Fruit fly (Drosophila melanogaster) whole organism, prepupa: ENCODE measurements around the gene Kmn1.

Source experiments
- Blimp-1 ChIP-seq: fragments of 200-800 bp; sonication (Bioruptor generic); optimal IDR thresholded peaks from 3 replicates; lab custom pipeline; 2017; ENCODE audit warnings: missing biosample characterization, missing genetic modification characterization, mild to moderate bottlenecking, moderate library complexity, missing genetic modification reagents
- CG10631 ChIP-seq: fragments of 200-800 bp; sonication (Bioruptor generic); optimal IDR thresholded peaks from 2 replicates; lab custom pipeline; 2016; ENCODE audit warnings: missing biosample characterization, missing genetic modification characterization
- CG10669 ChIP-seq: fragments of 200-800 bp; sonication (Bioruptor generic); optimal IDR thresholded peaks from 3 replicates; lab custom pipeline; 2018; ENCODE audit warnings: missing biosample characterization, mild to moderate bottlenecking, missing genetic modification characterization, moderate library complexity
- CG15336 ChIP-seq: fragments of 200-800 bp; sonication (Bioruptor generic); IDR thresholded peaks from 2 replicates; pipeline ENCODE4 v1.3.6; 2022; ENCODE audit warnings: missing biosample characterization, missing genetic modification characterization
- CG1621 ChIP-seq: fragments of 200-800 bp; sonication (Bioruptor generic); optimal IDR thresholded peaks from 3 replicates; lab custom pipeline; 2018; ENCODE audit warnings: missing biosample characterization, mild to moderate bottlenecking, missing genetic modification characterization
- CG3032 ChIP-seq: fragments of 200-800 bp; optimal IDR thresholded peaks from 2 replicates; lab custom pipeline; 2019; ENCODE audit warnings: missing biosample characterization, mild to moderate bottlenecking, missing genetic modification characterization, moderate library complexity
- CG32006 ChIP-seq: fragments of 200-800 bp; sonication (Bioruptor generic); optimal IDR thresholded peaks from 3 replicates; lab custom pipeline; 2017; ENCODE audit warnings: missing biosample characterization, mild to moderate bottlenecking, missing genetic modification characterization
- CG3919 ChIP-seq: fragments of 200-800 bp; sonication (Bioruptor generic); optimal IDR thresholded peaks from 3 replicates; lab custom pipeline; 2016; ENCODE audit warnings: missing biosample characterization, missing genetic modification characterization
- CG4318 ChIP-seq: fragments of 200-800 bp; sonication (Bioruptor generic); optimal IDR thresholded peaks from 3 replicates; lab custom pipeline; 2017; ENCODE audit warnings: missing biosample characterization, mild to moderate bottlenecking, missing genetic modification characterization
- CG6163 ChIP-seq: fragments of 200-800 bp; sonication (Bioruptor generic); IDR thresholded peaks from 3 replicates; pipeline ENCODE4 v1.3.6; 2022; ENCODE audit warnings: missing biosample characterization, missing genetic modification characterization
- CG6276 ChIP-seq: fragments of 200-800 bp; sonication (Bioruptor generic); optimal IDR thresholded peaks from 2 replicates; lab custom pipeline; 2017; ENCODE audit warnings: missing biosample characterization, mild to moderate bottlenecking, missing genetic modification characterization
- CG6792 ChIP-seq: fragments of 200-800 bp; sonication (Bioruptor generic); optimal IDR thresholded peaks from 3 replicates; lab custom pipeline; 2016; ENCODE audit warnings: missing biosample characterization, missing genetic modification characterization
- CG6808 ChIP-seq: fragments of 200-800 bp; sonication (Bioruptor generic); optimal IDR thresholded peaks from 3 replicates; lab custom pipeline; 2017; ENCODE audit warnings: missing biosample characterization, missing genetic modification characterization, mild to moderate bottlenecking, moderate library complexity, missing genetic modification reagents
- CG6854 ChIP-seq: fragments of 200-800 bp; sonication (Bioruptor generic); optimal IDR thresholded peaks from 2 replicates; lab custom pipeline; 2017; ENCODE audit warnings: missing biosample characterization, mild to moderate bottlenecking, missing genetic modification characterization
- CG8119 ChIP-seq: fragments of 200-800 bp; sonication (Bioruptor generic); IDR thresholded peaks from 3 replicates; pipeline ENCODE4 v1.3.6; 2022; ENCODE audit warnings: missing biosample characterization, missing genetic modification characterization
- CG8319 ChIP-seq: fragments of 200-800 bp; sonication (Bioruptor generic); optimal IDR thresholded peaks from 3 replicates; lab custom pipeline; 2016; ENCODE audit warnings: missing biosample characterization, missing genetic modification characterization
- CG8632 ChIP-seq: fragments of 200-800 bp; sonication (Bioruptor generic); optimal IDR thresholded peaks from 3 replicates; lab custom pipeline; 2016; ENCODE audit warnings: missing biosample characterization, missing genetic modification characterization
- Eip75B ChIP-seq: fragments of 200-800 bp; sonication (Bioruptor generic); optimal IDR thresholded peaks from 3 replicates; lab custom pipeline; 2016; ENCODE audit warnings: missing biosample characterization, missing genetic modification characterization
- Eip78C ChIP-seq: fragments of 200-800 bp; sonication (Bioruptor generic); peaks from one replicate; lab custom pipeline; 2016; ENCODE audit warnings: missing biosample characterization, missing genetic modification characterization
- Ets21C ChIP-seq: fragments of 200-800 bp; sonication (Bioruptor generic); optimal IDR thresholded peaks from 3 replicates; lab custom pipeline; 2016; ENCODE audit warnings: missing biosample characterization, missing genetic modification characterization
- Ets96B ChIP-seq: fragments of 200-800 bp; optimal IDR thresholded peaks from 2 replicates; lab custom pipeline; 2019; ENCODE audit warnings: missing biosample characterization, mild to moderate bottlenecking, missing genetic modification characterization, moderate library complexity
- Gug ChIP-seq: fragments of 200-800 bp; sonication (Bioruptor generic); IDR thresholded peaks from 2 replicates; pipeline ENCODE4 v1.3.6; 2022; ENCODE audit warnings: missing biosample characterization, missing genetic modification characterization
- Hr38 ChIP-seq: sonication (Bioruptor generic); optimal IDR thresholded peaks from 2 replicates; lab custom pipeline; 2016; ENCODE audit warnings: missing biosample characterization, missing genetic modification characterization
- Hr39 ChIP-seq: fragments of 200-800 bp; sonication (Bioruptor generic); optimal IDR thresholded peaks from 2 replicates; lab custom pipeline; 2016; ENCODE audit warnings: missing biosample characterization, missing genetic modification characterization
- Lpt ChIP-seq: fragments of 200-800 bp; sonication (Bioruptor generic); optimal IDR thresholded peaks from 3 replicates; lab custom pipeline; 2016; ENCODE audit warnings: missing biosample characterization, missing genetic modification characterization
- Met ChIP-seq: fragments of 200-800 bp; sonication (Bioruptor generic); optimal IDR thresholded peaks from 3 replicates; lab custom pipeline; 2016; ENCODE audit warnings: missing biosample characterization, missing genetic modification characterization
- OdsH ChIP-seq: fragments of 200-800 bp; sonication (Bioruptor generic); optimal IDR thresholded peaks from 3 replicates; lab custom pipeline; 2016; ENCODE audit warnings: missing biosample characterization, missing genetic modification characterization
- Smox ChIP-seq: fragments of 200-800 bp; sonication (Bioruptor generic); optimal IDR thresholded peaks from 3 replicates; lab custom pipeline; 2016; ENCODE audit warnings: missing biosample characterization, missing genetic modification characterization
- Sox14 ChIP-seq: fragments of 200-800 bp; sonication (Bioruptor generic); optimal IDR thresholded peaks from 3 replicates; lab custom pipeline; 2016; ENCODE audit warnings: missing biosample characterization, missing genetic modification characterization
- achi ChIP-seq: fragments of 200-800 bp; sonication (Bioruptor generic); optimal IDR thresholded peaks from 3 replicates; lab custom pipeline; 2016; ENCODE audit warnings: missing biosample characterization, missing genetic modification characterization
- dac ChIP-seq: fragments of 200-800 bp; sonication (Bioruptor generic); optimal IDR thresholded peaks from 2 replicates; lab custom pipeline; 2017; ENCODE audit warnings: missing biosample characterization, mild to moderate bottlenecking, missing genetic modification characterization
- dsx ChIP-seq: fragments of 200-800 bp; optimal IDR thresholded peaks from 3 replicates; lab custom pipeline; 2019; ENCODE audit warnings: missing biosample characterization, mild to moderate bottlenecking, missing genetic modification characterization, moderate library complexity; ENCODE audit not compliant: poor library complexity, severe bottlenecking
- eg ChIP-seq: fragments of 200-800 bp; sonication (Bioruptor generic); IDR thresholded peaks from 3 replicates; pipeline ENCODE4 v1.3.6; 2022; ENCODE audit warnings: missing biosample characterization, missing genetic modification characterization
- esn ChIP-seq: fragments of 200-800 bp; sonication (Bioruptor generic); optimal IDR thresholded peaks from 2 replicates; lab custom pipeline; 2016; ENCODE audit warnings: missing biosample characterization, mild to moderate bottlenecking, missing genetic modification characterization, moderate library complexity
- fd59A ChIP-seq: fragments of 200-800 bp; sonication (Bioruptor generic); optimal IDR thresholded peaks from 2 replicates; lab custom pipeline; 2017; ENCODE audit warnings: missing biosample characterization, mild to moderate bottlenecking, missing genetic modification characterization, missing genetic modification reagents
- fd85E ChIP-seq: fragments of 200-800 bp; sonication (Bioruptor generic); optimal IDR thresholded peaks from 3 replicates; lab custom pipeline; 2016; ENCODE audit warnings: missing biosample characterization, missing genetic modification characterization
- fkh ChIP-seq: fragments of 200-800 bp; sonication (Bioruptor generic); optimal IDR thresholded peaks from 3 replicates; lab custom pipeline; 2017; ENCODE audit warnings: missing biosample characterization, mild to moderate bottlenecking, missing genetic modification characterization, moderate library complexity
- net ChIP-seq: fragments of 200-800 bp; sonication (Bioruptor generic); optimal IDR thresholded peaks from 3 replicates; lab custom pipeline; 2016; ENCODE audit warnings: missing biosample characterization, missing genetic modification characterization
- pdm3 ChIP-seq: fragments of 200-800 bp; sonication (Bioruptor generic); optimal IDR thresholded peaks from 3 replicates; lab custom pipeline; 2016; ENCODE audit warnings: missing biosample characterization, missing genetic modification characterization
- salr ChIP-seq, 2 experiments: fragments of 200-800 bp; sonication (Bioruptor generic); optimal IDR thresholded peaks; 3 replicates each; lab custom pipeline; 2016 to 2018; ENCODE audit warnings: missing biosample characterization in 2 of 2, missing genetic modification characterization in 2 of 2, mild to moderate bottlenecking in 1 of 2
- spab ChIP-seq: fragments of 200-800 bp; sonication (Bioruptor generic); optimal IDR thresholded peaks from 2 replicates; lab custom pipeline; 2017; ENCODE audit warnings: missing biosample characterization, mild to moderate bottlenecking, missing genetic modification characterization, missing genetic modification reagents
- svp ChIP-seq: fragments of 200-800 bp; sonication (Bioruptor generic); peaks from one replicate; lab custom pipeline; 2016; ENCODE audit warnings: missing biosample characterization, missing genetic modification characterization
- topi ChIP-seq: fragments of 200-800 bp; sonication (Bioruptor generic); optimal IDR thresholded peaks from 3 replicates; lab custom pipeline; 2016; ENCODE audit warnings: missing biosample characterization, missing genetic modification characterization
- vri ChIP-seq: fragments of 200-800 bp; sonication (Bioruptor generic); optimal IDR thresholded peaks from 3 replicates; lab custom pipeline; 2016; ENCODE audit warnings: missing biosample characterization, mild to moderate bottlenecking, missing genetic modification characterization

Kmn1 gene

DNA sequence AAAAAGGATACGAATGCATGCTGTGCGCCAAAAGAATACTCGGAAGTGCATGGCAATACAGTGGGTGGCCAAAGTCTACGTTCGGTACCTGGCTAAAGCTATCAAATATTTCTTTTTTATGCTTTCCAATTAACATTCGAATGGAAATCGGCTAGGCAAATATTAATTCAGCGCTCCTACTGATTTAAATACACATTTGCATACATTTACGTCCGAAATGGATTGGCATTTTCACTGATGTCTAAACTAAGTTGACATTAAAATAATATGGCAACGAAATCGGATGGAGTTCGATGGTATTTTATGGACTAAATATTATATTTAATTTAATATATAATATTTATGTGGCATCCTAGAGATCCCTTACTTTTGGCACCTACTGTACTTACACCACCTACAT lies 29.7 kb downstream of the Kmn1 start (continued):
- TF ChIP-seq Ets21C (GFP tag; lab: Kevin White, UChicago) (no peak), spab (GFP tag; lab: Kevin White, UChicago) (peak; percentile 28), net (no peak), Sox14 (GFP tag; lab: Kevin White, UChicago) (no peak), Gug (GFP tag; lab: Robert Waterston, UW) (no peak), CG6792 (GFP tag; lab: Kevin White, UChicago) (peak; percentile 14), CG6808 (GFP tag; lab: Kevin White, UChicago) (peak; percentile 44), CG8319 (GFP tag; lab: Kevin White, UChicago) (no peak), CG3032 (tag; lab: Kevin White, UChicago) (peak; percentile 40), CG10669 (GFP tag; lab: Kevin White, UChicago) (peak; percentile 47), CG10631 (GFP tag; lab: Kevin White, UChicago) (peak; percentile 42)
- TF ChIP-seq, all 60 proteins: peak for 27

- no peak for TF ChIP-seq Smox
- TF ChIP-seq CG4318 (GFP tag; lab: Kevin White, UChicago), result peak; percentile 26
- no peak for TF ChIP-seq Blimp-1
- TF ChIP-seq CG8119, result peak; percentile 64; the same call in 2 of the 3 replicates
- peak; percentile 64; the same call in 2 of the 3 replicates for TF ChIP-seq CG6163
- no peak for TF ChIP-seq vri (GFP tag; lab: Kevin White, UChicago)
- TF ChIP-seq CG3919 (GFP tag; lab: Kevin White, UChicago), result no peak
- TF ChIP-seq CG15336, result peak; percentile 81
- TF ChIP-seq Ets96B, result no peak
- TF ChIP-seq CG6276 (GFP tag; lab: Kevin White, UChicago), result peak; percentile 76
- TF ChIP-seq Lpt (GFP tag; lab: Kevin White, UChicago), result peak; percentile 60
- peak in 1 of 2 experiments; percentile 25 for TF ChIP-seq salr (GFP tag; optimal IDR thresholded peaks at IDR 0.05; lab: Kevin White, UChicago)
- TF ChIP-seq svp (GFP tag; lab: Kevin White, UChicago), result no peak
- peak; percentile 60 for TF ChIP-seq dac
- TF ChIP-seq CG32006 (GFP tag; lab: Kevin White, UChicago), result peak; percentile 69
- TF ChIP-seq Gug (GFP tag; lab: Robert Waterston, UW), result 0 out of 2 replicates have a peak, but pooled peaks have one; percentile 54
- peak; percentile 0 for TF ChIP-seq OdsH (GFP tag; lab: Kevin White, UChicago)
- peak; percentile 84 for TF ChIP-seq eg (GFP tag; lab: Robert Waterston, UW)
- TF ChIP-seq, all 60 proteins: peak for 12
Measured at dm6 chrX:11531245-11531644, 41.0 kb downstream of the Kmn1 start.

dm6 chrX:11528026-11528702 lies 44.1 kb downstream of the Kmn1 start:
- TF ChIP-seq esn (peak; percentile 50), CG6792 (GFP tag; lab: Kevin White, UChicago) (peak; percentile 36), CG6854 (GFP tag; lab: Kevin White, UChicago) (peak; percentile 30), fd59A (peak; percentile 67), Ets21C (GFP tag; lab: Kevin White, UChicago) (peak; percentile 34), dsx (GFP tag; lab: Kevin White, UChicago) (peak; percentile 79), Smox (peak; percentile 57), fd85E (no peak), pdm3 (GFP tag; lab: Kevin White, UChicago) (peak; percentile 67), fkh (GFP tag; lab: Kevin White, UChicago) (peak; percentile 12), salr (GFP tag; optimal IDR thresholded peaks at IDR 0.05; lab: Kevin White, UChicago) (peak; percentile 34 to 38), vri (GFP tag; lab: Kevin White, UChicago) (no peak), Eip78C (GFP tag; lab: Kevin White, UChicago) (peak; percentile 91), achi (GFP tag; lab: Kevin White, UChicago) (peak; percentile 66), CG8119 (peak; percentile 69), Met (GFP tag; lab: Kevin White, UChicago) (peak; percentile 52), CG15336 (peak; percentile 58), CG32006 (GFP tag; lab: Kevin White, UChicago) (peak; percentile 59), CG1621 (peak; percentile 69), CG6276 (GFP tag; lab: Kevin White, UChicago) (peak; percentile 43), Ets96B (peak; percentile 77), svp (GFP tag; lab: Kevin White, UChicago) (peak; percentile 83), topi (GFP tag; lab: Kevin White, UChicago) (peak; percentile 50), Eip75B (peak; percentile 66), CG10669 (GFP tag; lab: Kevin White, UChicago) (peak; percentile 73), OdsH (GFP tag; lab: Kevin White, UChicago) (peak; percentile 62), Sox14 (GFP tag; lab: Kevin White, UChicago) (peak; percentile 34), CG8632 (GFP tag; lab: Kevin White, UChicago) (peak; percentile 51), Hr39 (GFP tag; lab: Kevin White, UChicago) (peak; percentile 42), Hr38 (GFP tag; lab: Kevin White, UChicago) (no peak), net (peak; percentile 68)
